Fruit fly (Drosophila melanogaster) whole organism, wandering third instar larva: ENCODE measurements around the gene Traf6.

Experiments used
- Dfd ChIP-seq: fragments of >200 bp; optimal IDR thresholded peaks from 2 replicates; lab custom pipeline; 2017; ENCODE audit warnings: missing biosample characterization, missing genetic modification characterization
- N ChIP-seq: fragments of >200 bp; optimal IDR thresholded peaks from 2 replicates; lab custom pipeline; 2018; ENCODE audit warnings: missing biosample characterization, missing external identifiers, missing genetic modification characterization
- br ChIP-seq: fragments of 200-800 bp; sonication (Bioruptor generic); optimal IDR thresholded peaks from 2 replicates; lab custom pipeline; 2016; ENCODE audit warnings: missing biosample characterization, missing genetic modification characterization
- dl ChIP-seq, 2 experiments: fragments of 175-275, 200-275 bp in 1 of 2; fragments of 200-275 bp in 1 of 2; sonication (Bioruptor generic); optimal IDR thresholded peaks; lab custom pipeline; 2018; ENCODE audit warnings: mild to moderate bottlenecking in 2 of 2, missing biosample characterization in 2 of 2, missing genetic modification characterization in 2 of 2, moderate library complexity in 2 of 2; ENCODE audit not compliant: partially characterized antibody in 2 of 2, insufficient read depth in 1 of 2
- dmrt93B ChIP-seq: fragments of 200-800 bp; sonication (Bioruptor generic); optimal IDR thresholded peaks from 2 replicates; lab custom pipeline; 2018; ENCODE audit warnings: missing biosample characterization, mild to moderate bottlenecking, missing genetic modification characterization
- fru ChIP-seq: fragments of 200-800 bp; sonication (Bioruptor generic); optimal IDR thresholded peaks from 3 replicates; lab custom pipeline; 2016; ENCODE audit warnings: missing biosample characterization, mild to moderate bottlenecking, missing genetic modification characterization
- h ChIP-seq: fragments of 200-800 bp; sonication (Bioruptor generic); optimal IDR thresholded peaks from 3 replicates; lab custom pipeline; 2016; ENCODE audit warnings: missing biosample characterization, mild to moderate bottlenecking, missing genetic modification characterization
- jim ChIP-seq: fragments of 175-275, 200-325 bp; sonication (Bioruptor generic); optimal IDR thresholded peaks from 2 replicates; lab custom pipeline; 2016; ENCODE audit warnings: missing biosample characterization, mild to moderate bottlenecking, missing genetic modification characterization
- pan ChIP-seq: fragments of >200 bp; optimal IDR thresholded peaks from 2 replicates; lab custom pipeline; 2017
- psq ChIP-seq: fragments of 200-800 bp; sonication (Bioruptor generic); optimal IDR thresholded peaks from 3 replicates; lab custom pipeline; 2017; ENCODE audit warnings: missing biosample characterization, mild to moderate bottlenecking, missing genetic modification characterization, moderate library complexity
- tai ChIP-seq: sonication (Bioruptor generic); optimal IDR thresholded peaks from 2 replicates; lab custom pipeline; 2016; ENCODE audit warnings: missing biosample characterization, missing genetic modification characterization
- usp ChIP-seq: fragments of >200 bp; optimal IDR thresholded peaks from 2 replicates; lab custom pipeline; 2017; ENCODE audit warnings: missing biosample characterization, missing genetic modification characterization

DNA sequence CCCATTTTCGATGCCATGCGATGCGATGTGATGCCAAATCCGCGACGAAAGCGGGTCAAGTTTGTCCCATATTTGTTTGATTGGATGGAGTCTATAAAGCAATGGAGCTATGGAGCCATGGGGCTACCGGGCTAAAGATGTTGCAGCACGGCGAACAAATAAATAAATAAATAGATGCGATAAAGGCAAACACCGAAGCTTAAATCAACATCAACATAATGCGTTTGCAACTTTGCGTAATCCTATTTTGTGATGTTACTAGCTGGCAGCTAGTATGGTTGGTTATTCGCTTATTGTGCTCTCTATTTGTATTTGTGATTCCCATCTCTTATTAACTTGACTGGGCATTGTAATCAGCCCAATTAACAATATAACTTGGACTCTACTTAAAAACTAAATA, 29.1 kb downstream of the Traf6 start:
- TF ChIP-seq usp (GFP tag; lab: Kevin White, UChicago) = no peak
- TF ChIP-seq h (GFP tag; lab: Kevin White, UChicago) = no peak
- no peak for TF ChIP-seq Dfd (GFP tag; lab: Kevin White, UChicago)
- no peak for TF ChIP-seq br (GFP tag; lab: Kevin White, UChicago)
- TF ChIP-seq pan (lab: Kevin White, UChicago) = no peak
- TF ChIP-seq N = no peak
- no peak for TF ChIP-seq jim (GFP tag; lab: Kevin White, UChicago)
- no peak for TF ChIP-seq dl (GFP tag; optimal IDR thresholded peaks at IDR 0.05; lab: Kevin White, UChicago; ENCODE audit: insufficient read depth in 1 of 2, partially characterized antibody in 2 of 2)
- TF ChIP-seq psq = no peak
- TF ChIP-seq fru = no peak
- no peak for TF ChIP-seq dmrt93B (GFP tag; lab: Kevin White, UChicago)
- TF ChIP-seq tai (GFP tag; lab: Kevin White, UChicago) = no peak
